Fruit fly (Drosophila melanogaster) whole organism, embryonic: ENCODE data around the gene Abl.

Experiments used
- Ada2b ChIP-seq: fragments of 200-800 bp; sonication (Bioruptor generic); IDR thresholded peaks from 2 replicates; pipeline ENCODE4 v1.3.6; 2022; ENCODE audit warnings: missing biosample characterization, missing genetic modification characterization
- Bdp1 ChIP-seq: fragments of 200-800 bp; sonication (Bioruptor generic); optimal IDR thresholded peaks from 3 replicates; lab custom pipeline; 2016; ENCODE audit warnings: missing biosample characterization, missing genetic modification characterization
- CG10543 ChIP-seq: fragments of 200-800 bp; sonication (Bioruptor generic); optimal IDR thresholded peaks from 3 replicates; lab custom pipeline; 2017; ENCODE audit warnings: missing biosample characterization, mild to moderate bottlenecking, missing genetic modification characterization, moderate library complexity
- CG10979 ChIP-seq: fragments of 200-800 bp; sonication (Bioruptor generic); optimal IDR thresholded peaks from 2 replicates; lab custom pipeline; 2018; ENCODE audit warnings: missing biosample characterization, mild to moderate bottlenecking, missing genetic modification characterization, moderate library complexity
- CG11723 ChIP-seq: fragments of 200-800 bp; sonication (Bioruptor generic); optimal IDR thresholded peaks from 2 replicates; lab custom pipeline; 2017; ENCODE audit warnings: missing biosample characterization, mild to moderate bottlenecking, missing genetic modification characterization
- CG12769 ChIP-seq: fragments of 200-800 bp; sonication (Bioruptor generic); optimal IDR thresholded peaks from 2 replicates; lab custom pipeline; 2019; ENCODE audit warnings: missing biosample characterization, mild to moderate bottlenecking, missing genetic modification characterization, moderate library complexity
- CG13287 ChIP-seq: fragments of 200-800 bp; sonication (Bioruptor generic); IDR thresholded peaks from 2 replicates; pipeline ENCODE4 v1.3.6; 2022; ENCODE audit warnings: missing biosample characterization, missing genetic modification characterization; ENCODE audit not compliant: partially characterized antibody
- CG17612 ChIP-seq: fragments of 200-800 bp; sonication (Bioruptor generic); IDR thresholded peaks from 2 replicates; pipeline ENCODE4 v1.3.6; 2022; ENCODE audit warnings: missing biosample characterization, missing genetic modification characterization
- CG2875 ChIP-seq: fragments of 200-800 bp; sonication (Bioruptor generic); optimal IDR thresholded peaks from 2 replicates; lab custom pipeline; 2017; ENCODE audit warnings: missing biosample characterization, mild to moderate bottlenecking, missing genetic modification characterization, missing genetic modification reagents
- CG31388 ChIP-seq: fragments of 200-800 bp; sonication (Bioruptor generic); optimal IDR thresholded peaks from 2 replicates; lab custom pipeline; 2016; ENCODE audit warnings: missing biosample characterization, missing genetic modification characterization
- CG33557 ChIP-seq: fragments of 200-800 bp; sonication (Bioruptor generic); optimal IDR thresholded peaks from 2 replicates; lab custom pipeline; 2019; ENCODE audit warnings: missing biosample characterization, mild to moderate bottlenecking, missing genetic modification characterization, moderate library complexity
- CG3838 ChIP-seq: fragments of 200-800 bp; sonication (Bioruptor generic); optimal IDR thresholded peaks from 3 replicates; lab custom pipeline; 2016; ENCODE audit warnings: missing biosample characterization, missing genetic modification characterization
- CG4360 ChIP-seq: fragments of 200-800 bp; sonication (Bioruptor generic); IDR thresholded peaks from 2 replicates; pipeline ENCODE4 v1.3.6; 2022; ENCODE audit warnings: missing biosample characterization, missing genetic modification characterization
- CG6654 ChIP-seq: fragments of 200-800 bp; sonication (Bioruptor generic); optimal IDR thresholded peaks from 2 replicates; lab custom pipeline; 2017; ENCODE audit warnings: missing biosample characterization, mild to moderate bottlenecking, missing genetic modification characterization
- CG6791 ChIP-seq: fragments of 200-800 bp; sonication (Bioruptor generic); IDR thresholded peaks from 3 replicates; pipeline ENCODE4 v1.3.6; 2022; ENCODE audit warnings: missing biosample characterization, missing genetic modification characterization; ENCODE audit not compliant: partially characterized antibody
- CG7786 ChIP-seq: fragments of 200-800 bp; sonication (Bioruptor generic); optimal IDR thresholded peaks from 2 replicates; lab custom pipeline; 2016; ENCODE audit warnings: missing biosample characterization, missing genetic modification characterization
- CG7839 ChIP-seq: fragments of 200-800 bp; sonication (Bioruptor generic); optimal IDR thresholded peaks from 3 replicates; lab custom pipeline; 2018; ENCODE audit warnings: missing biosample characterization, mild to moderate bottlenecking, missing genetic modification characterization, moderate library complexity
- CG8359 ChIP-seq: fragments of 200-800 bp; sonication (Bioruptor generic); optimal IDR thresholded peaks from 2 replicates; lab custom pipeline; 2017; ENCODE audit warnings: missing biosample characterization, mild to moderate bottlenecking, missing genetic modification characterization, borderline replicate concordance
- CG9876 ChIP-seq: fragments of 200-800 bp; sonication (Bioruptor generic); optimal IDR thresholded peaks from 2 replicates; lab custom pipeline; 2016; ENCODE audit warnings: missing biosample characterization, missing genetic modification characterization
- CHES-1-like ChIP-seq: fragments of 200-800 bp; sonication (Bioruptor generic); optimal IDR thresholded peaks from 2 replicates; lab custom pipeline; 2016; ENCODE audit warnings: missing biosample characterization, missing genetic modification characterization
- Camta ChIP-seq: fragments of 200-800 bp; sonication (Bioruptor generic); optimal IDR thresholded peaks from 2 replicates; lab custom pipeline; 2016; ENCODE audit warnings: missing biosample characterization, missing genetic modification characterization
- Deaf1 ChIP-seq: fragments of 200-800 bp; optimal IDR thresholded peaks from 3 replicates; lab custom pipeline; 2019; ENCODE audit warnings: missing biosample characterization, mild to moderate bottlenecking, missing genetic modification characterization, moderate library complexity
- H2.0 ChIP-seq: fragments of 200-800 bp; sonication (Bioruptor generic); IDR thresholded peaks from 2 replicates; pipeline ENCODE4 v1.3.6; 2022; ENCODE audit warnings: missing biosample characterization, missing genetic modification characterization
- HmgZ ChIP-seq: fragments of 200-800 bp; sonication (Bioruptor generic); optimal IDR thresholded peaks from 2 replicates; lab custom pipeline; 2018; ENCODE audit warnings: missing biosample characterization, mild to moderate bottlenecking, missing genetic modification characterization
- Lhr ChIP-seq: fragments of 200-800 bp; sonication (Bioruptor generic); optimal IDR thresholded peaks from 3 replicates; lab custom pipeline; 2017; ENCODE audit warnings: mild to moderate bottlenecking, missing biosample characterization, missing genetic modification reagents, missing genetic modification characterization
- Optix ChIP-seq: fragments of 200-800 bp; sonication (Bioruptor generic); IDR thresholded peaks from 3 replicates; pipeline ENCODE4 v1.3.6; 2022; ENCODE audit warnings: missing biosample characterization, missing genetic modification characterization
- PHDP ChIP-seq: fragments of 200-800 bp; sonication (Bioruptor generic); optimal IDR thresholded peaks from 3 replicates; lab custom pipeline; 2018; ENCODE audit warnings: missing biosample characterization, mild to moderate bottlenecking, missing genetic modification characterization, moderate library complexity
- chif ChIP-seq, 2 experiments: fragments of 200-800 bp; sonication (Bioruptor generic); optimal IDR thresholded peaks; 3 replicates each; lab custom pipeline; 2016; ENCODE audit warnings: missing biosample characterization in 2 of 2, missing genetic modification characterization in 2 of 2
- chinmo ChIP-seq: fragments of 200-800 bp; sonication (Bioruptor generic); IDR thresholded peaks from 4 replicates; pipeline ENCODE4 v1.3.6; 2022; ENCODE audit warnings: missing biosample characterization, missing genetic modification characterization; ENCODE audit not compliant: partially characterized antibody
- crol ChIP-seq: fragments of 200-800 bp; sonication (Bioruptor generic); IDR thresholded peaks from 2 replicates; pipeline ENCODE4 v1.3.6; 2022; ENCODE audit warnings: missing biosample characterization, missing genetic modification characterization
- da ChIP-seq: fragments of 200-800 bp; sonication (Bioruptor generic); optimal IDR thresholded peaks from 2 replicates; lab custom pipeline; 2016; ENCODE audit warnings: missing biosample characterization, missing genetic modification characterization
- en ChIP-seq: fragments of 200-800 bp; sonication (Bioruptor generic); optimal IDR thresholded peaks from 2 replicates; lab custom pipeline; 2016; ENCODE audit warnings: missing biosample characterization, missing genetic modification characterization
- exex ChIP-seq: fragments of 200-800 bp; sonication (Bioruptor generic); optimal IDR thresholded peaks from 4 replicates; lab custom pipeline; 2018; ENCODE audit warnings: missing biosample characterization, mild to moderate bottlenecking, missing genetic modification characterization, moderate library complexity
- fru ChIP-seq: fragments of >200 bp; optimal IDR thresholded peaks from 2 replicates; lab custom pipeline; 2017
- gsb-n ChIP-seq: fragments of 200-800 bp; sonication (Bioruptor generic); optimal IDR thresholded peaks from 3 replicates; lab custom pipeline; 2018; ENCODE audit warnings: missing biosample characterization, mild to moderate bottlenecking, missing genetic modification characterization
- ham ChIP-seq: fragments of 200-800 bp; sonication (Bioruptor generic); IDR thresholded peaks from 2 replicates; pipeline ENCODE4 v1.3.6; 2022; ENCODE audit warnings: missing biosample characterization, missing genetic modification characterization
- lov ChIP-seq, 2 experiments: fragments of 200-800 bp in 1 of 2; fragments of >200 bp in 1 of 2; sonication (Bioruptor generic) in 1 of 2; IDR thresholded peaks in 1 of 2; optimal IDR thresholded peaks in 1 of 2; 2 replicates in 1 of 2; 3 replicates in 1 of 2; pipeline versions ENCODE4 v1.3.6 to Lab custom; 2017 to 2022; ENCODE audit warnings: missing biosample characterization in 1 of 2, missing genetic modification characterization in 1 of 2
- phol ChIP-seq: fragments of 200-800 bp; sonication (Bioruptor generic); optimal IDR thresholded peaks from 3 replicates; lab custom pipeline; 2018; ENCODE audit warnings: missing biosample characterization, mild to moderate bottlenecking, missing genetic modification characterization, moderate library complexity
- prd ChIP-seq, 3 experiments: fragments of >200 bp in 2 of 3; fragments of 200-800 bp in 1 of 3; sonication (Bioruptor generic) in 1 of 3; optimal IDR thresholded peaks in 2 of 3; IDR thresholded peaks in 1 of 3; 2 replicates in 2 of 3; 3 replicates in 1 of 3; pipeline versions ENCODE4 v1.3.6 to Lab custom; 2017 to 2022; ENCODE audit warnings: missing biosample characterization in 1 of 3, missing genetic modification characterization in 1 of 3
- repo ChIP-seq: fragments of 200-800 bp; sonication (Bioruptor generic); optimal IDR thresholded peaks from 2 replicates; lab custom pipeline; 2016; ENCODE audit warnings: missing biosample characterization, missing genetic modification characterization
- scrt ChIP-seq: fragments of 200-800 bp; sonication (Bioruptor generic); optimal IDR thresholded peaks from 2 replicates; lab custom pipeline; 2018; ENCODE audit warnings: missing biosample characterization, mild to moderate bottlenecking, missing genetic modification characterization, moderate library complexity
- sima ChIP-seq: fragments of 200-800 bp; sonication (Bioruptor generic); optimal IDR thresholded peaks from 2 replicates; lab custom pipeline; 2016; ENCODE audit warnings: missing biosample characterization, missing genetic modification characterization
- slbo ChIP-seq: fragments of 200-800 bp; sonication (Bioruptor generic); IDR thresholded peaks from 2 replicates; pipeline ENCODE4 v1.3.6; 2022; ENCODE audit warnings: missing biosample characterization, missing genetic modification characterization
- so ChIP-seq: fragments of 200-800 bp; sonication (Bioruptor generic); IDR thresholded peaks from 3 replicates; pipeline ENCODE4 v1.3.6; 2022; ENCODE audit warnings: missing biosample characterization, missing genetic modification characterization
- sqz ChIP-seq: fragments of 200-800 bp; sonication (Bioruptor generic); optimal IDR thresholded peaks from 3 replicates; lab custom pipeline; 2018; ENCODE audit warnings: missing biosample characterization, mild to moderate bottlenecking, missing genetic modification characterization
- tin ChIP-seq: fragments of 200-800 bp; sonication (Bioruptor generic); optimal IDR thresholded peaks from 3 replicates; lab custom pipeline; 2016; ENCODE audit warnings: missing biosample characterization, missing genetic modification characterization

Gene Abl

dm6 chr3L:16661167-16662109, 13.8 kb upstream of the Abl start, which contains the start of gene Baldspot (continued):
- TF ChIP-seq CG10979 (tag; lab: Kevin White, UChicago) = peak; percentile 89
- peak; percentile 89 for TF ChIP-seq phol (tag; lab: Kevin White, UChicago)
- TF ChIP-seq slbo (GFP tag; lab: Robert Waterston, UW) = peak; percentile 50; the same call in 1 of the 2 replicates
- TF ChIP-seq so = peak; percentile 49; the same call in 1 of the 3 replicates
- peak; percentile 49; the same call in 1 of the 2 replicates for TF ChIP-seq Ada2b (GFP tag; lab: Robert Waterston, UW)
- TF ChIP-seq CG7839 = peak; percentile 88
- no peak for TF ChIP-seq Optix (GFP tag; lab: Robert Waterston, UW)
- no peak for TF ChIP-seq fru (lab: Kevin White, UChicago)
- TF ChIP-seq prd (optimal IDR thresholded peaks at IDR 0.05; lab: Kevin White, UChicago) = no peak
- peak; percentile 81 for TF ChIP-seq prd (GFP tag; IDR thresholded peaks at IDR 0.05; lab: Robert Waterston, UW)
- peak; percentile 79 for TF ChIP-seq CG13287 (GFP tag; lab: Robert Waterston, UW)
- TF ChIP-seq CG3838 = no peak
- no peak for TF ChIP-seq lov (optimal IDR thresholded peaks at IDR 0.05; lab: Kevin White, UChicago)
- TF ChIP-seq lov (GFP tag; IDR thresholded peaks at IDR 0.05; lab: Robert Waterston, UW) = no peak
- peak; percentile 82 for TF ChIP-seq Deaf1
- peak; percentile 17 for TF ChIP-seq CG33557
- TF ChIP-seq PHDP (tag; lab: Kevin White, UChicago) = peak; percentile 32
- TF ChIP-seq HmgZ (tag; lab: Kevin White, UChicago) = peak; percentile 82
- peak; percentile 75 for TF ChIP-seq CG6791
- TF ChIP-seq CG8359 (GFP tag; lab: Kevin White, UChicago) = peak; percentile 71
- peak; percentile 43 to 80 for TF ChIP-seq chif (GFP tag; optimal IDR thresholded peaks at IDR 0.05; lab: Kevin White, UChicago)
- peak; percentile 45 for TF ChIP-seq CG7786 (GFP tag; lab: Kevin White, UChicago)
- TF ChIP-seq crol = peak; percentile 44
- peak; percentile 90 for TF ChIP-seq Camta (GFP tag; lab: Kevin White, UChicago)
- TF ChIP-seq CG9876 (GFP tag; lab: Kevin White, UChicago) = no peak
- TF ChIP-seq repo (GFP tag; lab: Kevin White, UChicago) = peak; percentile 82
- TF ChIP-seq da (GFP tag; lab: Kevin White, UChicago) = no peak
- peak; percentile 34 for TF ChIP-seq CG31388 (GFP tag; lab: Kevin White, UChicago)
- peak; percentile 84 for TF ChIP-seq exex (tag; lab: Kevin White, UChicago)
- TF ChIP-seq scrt (GFP tag; lab: Kevin White, UChicago) = peak; percentile 79
- no peak for TF ChIP-seq CG11723 (GFP tag; lab: Kevin White, UChicago)
- TF ChIP-seq tin (GFP tag; lab: Kevin White, UChicago) = peak; percentile 75
- peak; percentile 70 for TF ChIP-seq CG12769 (tag; lab: Kevin White, UChicago)
- TF ChIP-seq CG10543 (GFP tag; lab: Kevin White, UChicago) = peak; percentile 85
- TF ChIP-seq Lhr (GFP tag; lab: Kevin White, UChicago) = peak; percentile 85
- TF ChIP-seq gsb-n (tag; lab: Kevin White, UChicago) = peak; percentile 71
- no peak for TF ChIP-seq ham (GFP tag; lab: Robert Waterston, UW)
- peak; percentile 16 for TF ChIP-seq sima (GFP tag; lab: Kevin White, UChicago)
- TF ChIP-seq chinmo = peak; percentile 71; the same call in 3 of the 4 replicates
- TF ChIP-seq CG4360 (GFP tag; lab: Robert Waterston, UW) = no peak
- peak; percentile 69 for TF ChIP-seq en (GFP tag; lab: Kevin White, UChicago)
- peak; percentile 63 for TF ChIP-seq CG6654 (GFP tag; lab: Kevin White, UChicago)
- peak; percentile 50 for TF ChIP-seq CHES-1-like (GFP tag; lab: Kevin White, UChicago)
- peak; percentile 59 for TF ChIP-seq Bdp1 (GFP tag; lab: Kevin White, UChicago)
- TF ChIP-seq CG2875 = peak; percentile 31
- TF ChIP-seq CG17612 = no peak
- peak; percentile 56 for TF ChIP-seq sqz (GFP tag; lab: Kevin White, UChicago)
- peak; percentile 39; the same call in 1 of the 2 replicates for TF ChIP-seq H2.0 (GFP tag; lab: Robert Waterston, UW)
